Fruit fly (Drosophila melanogaster): ENCODE measurements around the gene lost.

lost gene

DNA sequence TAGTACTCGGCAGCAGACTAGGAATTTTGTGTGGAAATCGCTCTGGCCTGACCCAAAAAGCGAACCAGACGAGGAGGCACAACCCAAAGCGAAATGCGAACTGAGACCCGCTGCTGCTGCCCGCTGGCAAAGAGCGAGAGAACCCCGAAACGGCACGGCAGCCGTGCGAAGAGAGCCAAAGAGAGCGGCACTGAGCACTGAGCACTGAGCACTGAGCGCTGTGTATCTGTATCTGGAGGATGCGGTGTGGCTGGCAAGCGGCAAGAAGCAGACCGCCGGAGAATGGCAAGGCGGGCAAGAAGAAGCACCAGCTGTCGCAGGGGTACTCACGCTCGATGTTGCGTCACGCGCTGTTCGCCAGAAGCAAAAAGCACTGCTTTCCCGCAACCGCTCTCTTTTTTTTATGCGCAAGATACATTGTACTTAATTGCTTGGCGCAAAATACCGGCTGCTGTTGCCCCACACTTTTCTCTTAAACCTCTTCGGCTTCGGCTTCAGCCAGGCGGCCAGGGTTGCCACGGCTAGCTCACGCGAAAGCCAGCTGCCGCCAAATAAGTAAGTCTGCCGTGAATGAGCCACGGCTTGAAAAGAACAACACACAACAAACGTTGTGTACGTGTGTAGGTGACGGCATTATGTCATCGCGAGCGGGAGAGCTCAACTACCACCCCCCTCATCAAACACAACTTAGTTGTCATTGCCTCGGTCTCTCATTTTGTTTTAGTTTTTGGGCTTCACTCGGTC lies 50.5 kb downstream of the lost start (continued):
- TF ChIP-seq Blimp-1 (GFP tag; optimal IDR thresholded peaks at IDR 0.05): peak; percentile 21
- TF ChIP-seq CG2116 (GFP tag; optimal IDR thresholded peaks at IDR 0.05): peak; percentile 33
- TF ChIP-seq HLH4C (GFP tag; IDR thresholded peaks at IDR 0.05; ENCODE audit: partially characterized antibody): peak; percentile 54; the same call in 2 of the 3 replicates
- no peak for TF ChIP-seq fd3F (GFP tag; optimal IDR thresholded peaks at IDR 0.05)
- peak; percentile 47 for TF ChIP-seq scrt (GFP tag; optimal IDR thresholded peaks at IDR 0.05)
- peak; percentile 37 for TF ChIP-seq kay (GFP tag; optimal IDR thresholded peaks at IDR 0.05)
- no peak for TF ChIP-seq Sry-β (GFP tag; optimal IDR thresholded peaks at IDR 0.05)
- TF ChIP-seq danr (GFP tag; IDR thresholded peaks at IDR 0.05): no peak
- TF ChIP-seq CG12219 (GFP tag; optimal IDR thresholded peaks at IDR 0.05): no peak
- TF ChIP-seq CG2712 (tag; optimal IDR thresholded peaks at IDR 0.05): peak; percentile 27
- TF ChIP-seq CG4328 (GFP tag; optimal IDR thresholded peaks at IDR 0.05): no peak
- no peak for TF ChIP-seq Dip3 (GFP tag; optimal IDR thresholded peaks at IDR 0.05)
- peak in 1 of 2 experiments; percentile 100 for TF ChIP-seq Pdp1 (GFP tag; optimal IDR thresholded peaks at IDR 0.05)
- TF ChIP-seq bsh (GFP tag; optimal IDR thresholded peaks at IDR 0.05): peak in 1 of 2 experiments; percentile 20
- peak; percentile 16 for TF ChIP-seq Mad (GFP tag; optimal IDR thresholded peaks at IDR 0.05)
- no peak for TF ChIP-seq Bteb2 (GFP tag; optimal IDR thresholded peaks at IDR 0.05)
- TF ChIP-seq CG7987 (GFP tag; optimal IDR thresholded peaks at IDR 0.05): no peak
- no peak for TF ChIP-seq CG11085 (GFP tag; IDR thresholded peaks at IDR 0.05)
- TF ChIP-seq dati (GFP tag; IDR thresholded peaks at IDR 0.05): no peak
- TF ChIP-seq CG8281 (tag; optimal IDR thresholded peaks at IDR 0.05): no peak
- TF ChIP-seq BtbVII (GFP tag; optimal IDR thresholded peaks at IDR 0.05): peak; percentile 57
- no peak for TF ChIP-seq hkb (optimal IDR thresholded peaks at IDR 0.05)
- peak; percentile 46; the same call in 1 of the 2 replicates for TF ChIP-seq hkb (GFP tag; IDR thresholded peaks at IDR 0.05)
- TF ChIP-seq CG13775 (GFP tag; optimal IDR thresholded peaks at IDR 0.05): no peak
- TF ChIP-seq Doc2 (GFP tag; IDR thresholded peaks at IDR 0.05): no peak
- TF ChIP-seq twi (tag; optimal IDR thresholded peaks at IDR 0.05): no peak
- peak; percentile 40 for TF ChIP-seq jumu (GFP tag; optimal IDR thresholded peaks at IDR 0.05)
- no peak for TF ChIP-seq inv (GFP tag; IDR thresholded peaks at IDR 0.05; ENCODE audit: partially characterized antibody)
- peak; percentile 37 for TF ChIP-seq Dad (GFP tag; optimal IDR thresholded peaks at IDR 0.05)
- TF ChIP-seq Atf-2 (GFP tag; optimal IDR thresholded peaks at IDR 0.05): no peak
- peak; percentile 49 for TF ChIP-seq Fer1 (GFP tag; optimal IDR thresholded peaks at IDR 0.05)
- peak; percentile 77 for TF ChIP-seq ewg (GFP tag; optimal IDR thresholded peaks at IDR 0.05)
- peak; percentile 76 for TF ChIP-seq Adf1 (GFP tag; IDR thresholded peaks at IDR 0.05)
- no peak for TF ChIP-seq Mes4 (GFP tag; optimal IDR thresholded peaks at IDR 0.05)
- no peak for TF ChIP-seq Meics (GFP tag; optimal IDR thresholded peaks at IDR 0.05)
- TF ChIP-seq tup (GFP tag; optimal IDR thresholded peaks at IDR 0.05): no peak
- TF ChIP-seq ci (GFP tag; IDR thresholded peaks at IDR 0.05): peak; percentile 79; the same call in 2 of the 3 replicates
- TF ChIP-seq CG32772 (GFP tag; IDR thresholded peaks at IDR 0.05): no peak
- no peak for TF ChIP-seq PHDP (tag; optimal IDR thresholded peaks at IDR 0.05)
- no peak for TF ChIP-seq CG17186 (GFP tag; optimal IDR thresholded peaks at IDR 0.05)
- peak; percentile 25 for TF ChIP-seq NC2β (GFP tag; optimal IDR thresholded peaks at IDR 0.05)
- no peak for TF ChIP-seq CG12104 (GFP tag; optimal IDR thresholded peaks at IDR 0.05)
- TF ChIP-seq nerfin-1 (tag; optimal IDR thresholded peaks at IDR 0.05): no peak
- no peak for TF ChIP-seq D (optimal IDR thresholded peaks at IDR 0.05)
- TF ChIP-seq D (GFP tag; optimal IDR thresholded peaks at IDR 0.05): no peak
- no peak for TF ChIP-seq ERR (GFP tag; optimal IDR thresholded peaks at IDR 0.05)
- 0 out of 2 replicates have a peak, but pooled peaks have one; percentile 46 for TF ChIP-seq CG11696 (GFP tag; IDR thresholded peaks at IDR 0.05)
- TF ChIP-seq lab (GFP tag; optimal IDR thresholded peaks at IDR 0.05): peak; percentile 51
- no peak for TF ChIP-seq aop (GFP tag; IDR thresholded peaks at IDR 0.05)
- TF ChIP-seq zfh2 (GFP tag; optimal IDR thresholded peaks at IDR 0.05): no peak

All from whole organism, embryonic.